Fruit fly (Drosophila melanogaster) whole organism, embryonic: Measurements from ENCODE around the gene Obp83ef.

Source experiments
- Asciz ChIP-seq: fragments of 200-800 bp; sonication (Bioruptor generic); optimal IDR thresholded peaks from 2 replicates; lab custom pipeline; 2017; ENCODE audit warnings: missing biosample characterization, mild to moderate bottlenecking, missing genetic modification characterization, missing genetic modification reagents
- Atf6 ChIP-seq: fragments of 200-800 bp; sonication (Bioruptor generic); IDR thresholded peaks from 2 replicates; pipeline ENCODE4 v1.3.6; 2022; ENCODE audit warnings: missing biosample characterization, missing genetic modification characterization
- BtbVII ChIP-seq: fragments of 200-800 bp; sonication (Bioruptor generic); optimal IDR thresholded peaks from 3 replicates; lab custom pipeline; 2017; ENCODE audit warnings: missing biosample characterization, mild to moderate bottlenecking, missing genetic modification characterization
- CG11456 ChIP-seq: fragments of 200-800 bp; sonication (Bioruptor generic); IDR thresholded peaks from 3 replicates; pipeline ENCODE4 v1.3.6; 2022; ENCODE audit warnings: missing biosample characterization, missing genetic modification characterization
- CG11695 ChIP-seq: fragments of 200-800 bp; sonication (Bioruptor generic); IDR thresholded peaks from 3 replicates; pipeline ENCODE4 v1.3.6; 2022; ENCODE audit warnings: missing biosample characterization, missing genetic modification characterization
- CG12155 ChIP-seq: fragments of 200-800 bp; sonication (Bioruptor generic); optimal IDR thresholded peaks from 3 replicates; lab custom pipeline; 2016; ENCODE audit warnings: missing biosample characterization, missing genetic modification characterization
- CG12769 ChIP-seq: fragments of 200-800 bp; sonication (Bioruptor generic); optimal IDR thresholded peaks from 2 replicates; lab custom pipeline; 2019; ENCODE audit warnings: missing biosample characterization, mild to moderate bottlenecking, missing genetic modification characterization, moderate library complexity
- CG1603 ChIP-seq: fragments of 200-800 bp; sonication (Bioruptor generic); optimal IDR thresholded peaks from 2 replicates; lab custom pipeline; 2019; ENCODE audit warnings: missing biosample characterization, mild to moderate bottlenecking, missing genetic modification characterization, moderate library complexity
- CG16815 ChIP-seq: fragments of 200-800 bp; sonication (Bioruptor generic); optimal IDR thresholded peaks from 3 replicates; lab custom pipeline; 2017; ENCODE audit warnings: missing biosample characterization, mild to moderate bottlenecking, missing genetic modification characterization
- CG17186 ChIP-seq: fragments of 200-800 bp; sonication (Bioruptor generic); optimal IDR thresholded peaks from 3 replicates; lab custom pipeline; 2017; ENCODE audit warnings: missing biosample characterization, missing genetic modification reagents, missing genetic modification characterization
- CG17361 ChIP-seq: fragments of 200-800 bp; sonication (Bioruptor generic); IDR thresholded peaks from 3 replicates; pipeline ENCODE4 v1.3.6; 2022; ENCODE audit warnings: missing biosample characterization, missing genetic modification characterization
- CG2678 ChIP-seq: fragments of 200-800 bp; sonication (Bioruptor generic); optimal IDR thresholded peaks from 3 replicates; lab custom pipeline; 2019; ENCODE audit warnings: missing biosample characterization, mild to moderate bottlenecking, missing genetic modification characterization, moderate library complexity
- CG2712 ChIP-seq: fragments of 200-800 bp; optimal IDR thresholded peaks from 3 replicates; lab custom pipeline; 2019; ENCODE audit warnings: missing biosample characterization, mild to moderate bottlenecking, missing genetic modification characterization, moderate library complexity
- CG32767 ChIP-seq: fragments of 200-800 bp; sonication (Bioruptor generic); IDR thresholded peaks from 2 replicates; pipeline ENCODE4 v1.3.6; 2022; ENCODE audit warnings: missing biosample characterization, missing genetic modification characterization
- CG5245 ChIP-seq: fragments of 200-800 bp; sonication (Bioruptor generic); optimal IDR thresholded peaks from 3 replicates; lab custom pipeline; 2016; ENCODE audit warnings: missing biosample characterization, missing genetic modification characterization
- CG5953 ChIP-seq: fragments of 200-800 bp; sonication (Bioruptor generic); IDR thresholded peaks from 2 replicates; pipeline ENCODE4 v1.3.6; 2022; ENCODE audit warnings: missing biosample characterization, missing genetic modification characterization
- CG6175 ChIP-seq: fragments of 200-800 bp; sonication (Bioruptor generic); IDR thresholded peaks from 3 replicates; pipeline ENCODE4 v1.3.6; 2022; ENCODE audit warnings: missing biosample characterization, missing genetic modification characterization
- CHES-1-like ChIP-seq: fragments of 200-800 bp; sonication (Bioruptor generic); optimal IDR thresholded peaks from 2 replicates; lab custom pipeline; 2016; ENCODE audit warnings: missing biosample characterization, missing genetic modification characterization
- CkIIα-i1 ChIP-seq: fragments of 200-800 bp; sonication (Bioruptor generic); IDR thresholded peaks from 2 replicates; pipeline ENCODE4 v1.3.6; 2022; ENCODE audit warnings: missing biosample characterization, missing genetic modification characterization
- Ets65A ChIP-seq: fragments of 200-800 bp; sonication (Bioruptor generic); peaks from one replicate; lab custom pipeline; 2016; ENCODE audit warnings: missing biosample characterization, missing genetic modification characterization
- Fer2 ChIP-seq: fragments of 200-800 bp; sonication (Bioruptor generic); optimal IDR thresholded peaks from 2 replicates; lab custom pipeline; 2018; ENCODE audit warnings: missing biosample characterization, mild to moderate bottlenecking, missing genetic modification characterization, moderate library complexity
- Fer3 ChIP-seq: fragments of 200-800 bp; sonication (Bioruptor generic); optimal IDR thresholded peaks from 2 replicates; lab custom pipeline; 2018; ENCODE audit warnings: missing biosample characterization, mild to moderate bottlenecking, missing genetic modification characterization, moderate library complexity
- HHEX ChIP-seq: fragments of 200-800 bp; sonication (Bioruptor generic); optimal IDR thresholded peaks from 3 replicates; lab custom pipeline; 2017; ENCODE audit warnings: missing biosample characterization, mild to moderate bottlenecking, missing genetic modification characterization, missing genetic modification reagents
- Hsf ChIP-seq: fragments of 200-800 bp; sonication (Bioruptor generic); optimal IDR thresholded peaks from 3 replicates; lab custom pipeline; 2016; ENCODE audit warnings: missing biosample characterization, missing genetic modification characterization
- Nf-YC ChIP-seq: fragments of 200-800 bp; optimal IDR thresholded peaks from 3 replicates; lab custom pipeline; 2019; ENCODE audit warnings: missing biosample characterization, mild to moderate bottlenecking, missing genetic modification characterization, moderate library complexity
- NfI ChIP-seq: fragments of 200-800 bp; sonication (Bioruptor generic); optimal IDR thresholded peaks from 3 replicates; lab custom pipeline; 2018; ENCODE audit warnings: missing biosample characterization, mild to moderate bottlenecking, missing genetic modification characterization, moderate library complexity
- Oaz ChIP-seq: fragments of 200-800 bp; sonication (Bioruptor generic); IDR thresholded peaks from 2 replicates; pipeline ENCODE4 v1.3.6; 2022; ENCODE audit warnings: missing biosample characterization, missing genetic modification characterization
- Oli ChIP-seq: fragments of 200-800 bp; sonication (Bioruptor generic); optimal IDR thresholded peaks from 2 replicates; lab custom pipeline; 2018; ENCODE audit warnings: missing biosample characterization, mild to moderate bottlenecking, missing genetic modification characterization, moderate library complexity
- ato ChIP-seq: fragments of 200-800 bp; sonication (Bioruptor generic); IDR thresholded peaks from 2 replicates; pipeline ENCODE4 v1.3.6; 2022; ENCODE audit warnings: missing biosample characterization, missing genetic modification characterization; ENCODE audit not compliant: partially characterized antibody
- az2 ChIP-seq: fragments of 200-800 bp; sonication (Bioruptor generic); optimal IDR thresholded peaks from 3 replicates; lab custom pipeline; 2016; ENCODE audit warnings: missing biosample characterization, missing genetic modification characterization
- dmrt99B ChIP-seq: fragments of 200-800 bp; sonication (Bioruptor generic); optimal IDR thresholded peaks from 2 replicates; lab custom pipeline; 2018; ENCODE audit warnings: missing biosample characterization, mild to moderate bottlenecking, missing genetic modification characterization, moderate library complexity
- fd3F ChIP-seq: fragments of 200-800 bp; sonication (Bioruptor generic); optimal IDR thresholded peaks from 2 replicates; lab custom pipeline; 2018; ENCODE audit warnings: missing biosample characterization, mild to moderate bottlenecking, missing genetic modification characterization, moderate library complexity
- gcm2 ChIP-seq: fragments of 200-800 bp; sonication (Bioruptor generic); optimal IDR thresholded peaks from 2 replicates; lab custom pipeline; 2016; ENCODE audit warnings: missing biosample characterization, missing genetic modification characterization
- gt ChIP-seq: fragments of 200-800 bp; sonication (Bioruptor generic); IDR thresholded peaks from 2 replicates; pipeline ENCODE4 v1.3.6; 2022; ENCODE audit warnings: missing biosample characterization, missing genetic modification characterization
- lilli ChIP-seq: fragments of 200-800 bp; sonication (Bioruptor generic); optimal IDR thresholded peaks from 3 replicates; lab custom pipeline; 2016; ENCODE audit warnings: missing biosample characterization, missing genetic modification characterization
- lmd ChIP-seq: fragments of 200-800 bp; sonication (Bioruptor generic); IDR thresholded peaks from 2 replicates; pipeline ENCODE4 v1.3.6; 2022; ENCODE audit warnings: missing biosample characterization, missing genetic modification characterization
- maf-S ChIP-seq: fragments of 200-800 bp; sonication (Bioruptor generic); optimal IDR thresholded peaks from 2 replicates; lab custom pipeline; 2016; ENCODE audit warnings: missing biosample characterization, missing genetic modification characterization
- mam ChIP-seq: fragments of 200-800 bp; sonication (Bioruptor generic); optimal IDR thresholded peaks from 3 replicates; lab custom pipeline; 2016; ENCODE audit warnings: missing biosample characterization, missing genetic modification characterization
- odd ChIP-seq: fragments of 200-800 bp; sonication (Bioruptor generic); optimal IDR thresholded peaks from 2 replicates; lab custom pipeline; 2017; ENCODE audit warnings: missing biosample characterization, mild to moderate bottlenecking, missing genetic modification characterization
- org-1 ChIP-seq: fragments of 200-800 bp; sonication (Bioruptor generic); optimal IDR thresholded peaks from 2 replicates; lab custom pipeline; 2017; ENCODE audit warnings: missing biosample characterization, missing genetic modification characterization
- prd ChIP-seq, 3 experiments: fragments of >200 bp in 2 of 3; fragments of 200-800 bp in 1 of 3; sonication (Bioruptor generic) in 1 of 3; optimal IDR thresholded peaks in 2 of 3; IDR thresholded peaks in 1 of 3; 2 replicates in 2 of 3; 3 replicates in 1 of 3; pipeline versions ENCODE4 v1.3.6 to Lab custom; 2017 to 2022; ENCODE audit warnings: missing biosample characterization in 1 of 3, missing genetic modification characterization in 1 of 3
- sc ChIP-seq, 3 experiments: fragments of >200 bp in 2 of 3; fragments of 200-800 bp in 1 of 3; sonication (Bioruptor generic) in 1 of 3; optimal IDR thresholded peaks; 2 replicates in 2 of 3; 3 replicates in 1 of 3; lab custom pipeline; 2017; ENCODE audit warnings: mild to moderate bottlenecking in 1 of 3, missing biosample characterization in 1 of 3, missing genetic modification characterization in 1 of 3, missing genetic modification reagents in 1 of 3
- sens ChIP-seq: fragments of 200-800 bp; sonication (Bioruptor generic); peaks from one replicate; lab custom pipeline; 2016; ENCODE audit warnings: missing biosample characterization, missing genetic modification characterization
- slbo ChIP-seq: fragments of 200-800 bp; sonication (Bioruptor generic); IDR thresholded peaks from 2 replicates; pipeline ENCODE4 v1.3.6; 2022; ENCODE audit warnings: missing biosample characterization, missing genetic modification characterization
- sr ChIP-seq: fragments of 200-800 bp; sonication (Bioruptor generic); IDR thresholded peaks from 3 replicates; pipeline ENCODE4 v1.3.6; 2022; ENCODE audit warnings: missing biosample characterization, missing genetic modification characterization
- stc ChIP-seq: fragments of 200-800 bp; sonication (Bioruptor generic); IDR thresholded peaks from 2 replicates; pipeline ENCODE4 v1.3.6; 2022; ENCODE audit warnings: missing biosample characterization, missing genetic modification characterization
- tio ChIP-seq: fragments of 200-800 bp; sonication (Bioruptor generic); optimal IDR thresholded peaks from 2 replicates; lab custom pipeline; 2017; ENCODE audit warnings: missing biosample characterization, missing genetic modification characterization, inconsistent platforms
- wor ChIP-seq: fragments of 200-800 bp; sonication (Bioruptor generic); IDR thresholded peaks from 2 replicates; pipeline ENCODE4 v1.3.6; 2022; ENCODE audit warnings: missing biosample characterization, missing genetic modification characterization

Gene Obp83ef

dm6 chr3R:6112252-6112995, 1.6 kb upstream of the Obp83ef start, which contains the start of gene Obp83g (continued):
- TF ChIP-seq maf-S (GFP tag; lab: Kevin White, UChicago): no peak
- TF ChIP-seq ato (GFP tag; lab: Robert Waterston, UW): no peak
- no peak for TF ChIP-seq gcm2 (GFP tag; lab: Kevin White, UChicago)
- peak; percentile 93 for TF ChIP-seq CG6175 (GFP tag; lab: Robert Waterston, UW)
- TF ChIP-seq CkIIα-i1: no peak
- TF ChIP-seq HHEX (GFP tag; lab: Kevin White, UChicago): peak; percentile 42
- peak; percentile 58; the same call in 1 of the 2 replicates for TF ChIP-seq Atf6
- TF ChIP-seq slbo (GFP tag; lab: Robert Waterston, UW): peak; percentile 73
- peak; percentile 36 for TF ChIP-seq lilli
- peak; percentile 29 for TF ChIP-seq CG12155
- peak; percentile 18 for TF ChIP-seq odd (GFP tag; lab: Kevin White, UChicago)
- TF ChIP-seq CG5953 (GFP tag; lab: Robert Waterston, UW): 0 out of 2 replicates have a peak, but pooled peaks have one; percentile 12
- TF ChIP-seq CG1603 (tag; lab: Kevin White, UChicago): peak; percentile 23
- TF ChIP-seq Oaz (GFP tag; lab: Robert Waterston, UW): 0 out of 2 replicates have a peak, but pooled peaks have one; percentile 7
- TF ChIP-seq CG2678 (tag; lab: Kevin White, UChicago): peak; percentile 76
- TF ChIP-seq stc (GFP tag; lab: Robert Waterston, UW): no peak
- TF ChIP-seq Oli (tag; lab: Kevin White, UChicago): peak; percentile 54
- TF ChIP-seq tio (GFP tag; lab: Kevin White, UChicago): no peak
- TF ChIP-seq sr (GFP tag; lab: Robert Waterston, UW): peak; percentile 24; the same call in 1 of the 3 replicates
- peak; percentile 18 for TF ChIP-seq Asciz (GFP tag; lab: Kevin White, UChicago)
- peak; percentile 55; the same call in 1 of the 2 replicates for TF ChIP-seq CG32767 (GFP tag; lab: Robert Waterston, UW)
- TF ChIP-seq Hsf (GFP tag; lab: Kevin White, UChicago): peak; percentile 36
- no peak for TF ChIP-seq CG11695 (GFP tag; lab: Robert Waterston, UW)
- TF ChIP-seq sens (GFP tag; lab: Kevin White, UChicago): peak; percentile 88
- TF ChIP-seq CG16815: no peak
- peak; percentile 36 for TF ChIP-seq mam (GFP tag; lab: Kevin White, UChicago)
- TF ChIP-seq BtbVII: peak; percentile 49
- TF ChIP-seq gt (GFP tag; lab: Robert Waterston, UW): no peak
- no peak for TF ChIP-seq CG5245 (GFP tag; lab: Kevin White, UChicago)
- TF ChIP-seq org-1 (GFP tag; lab: Kevin White, UChicago): peak; percentile 48
- TF ChIP-seq dmrt99B (tag; lab: Kevin White, UChicago): peak; percentile 71
- TF ChIP-seq Nf-YC (tag; lab: Kevin White, UChicago): peak; percentile 66
- TF ChIP-seq CG12769 (tag; lab: Kevin White, UChicago): peak; percentile 64
- 0 out of 3 replicates have a peak, but pooled peaks have one; percentile 16 for TF ChIP-seq CG11456 (GFP tag; lab: Robert Waterston, UW)
- peak; percentile 31 for TF ChIP-seq Fer3 (tag; lab: Kevin White, UChicago)
- peak; percentile 20 for TF ChIP-seq CHES-1-like (GFP tag; lab: Kevin White, UChicago)
- TF ChIP-seq lmd (GFP tag; lab: Robert Waterston, UW): peak; percentile 71
- peak; percentile 58 for TF ChIP-seq CG2712
- no peak for TF ChIP-seq sc (optimal IDR thresholded peaks at IDR 0.05; lab: Kevin White, UChicago)
- TF ChIP-seq sc (GFP tag; optimal IDR thresholded peaks at IDR 0.05; lab: Kevin White, UChicago): no peak
- TF ChIP-seq CG17186: no peak
- peak; percentile 6 for TF ChIP-seq fd3F (GFP tag; lab: Kevin White, UChicago)
- peak; percentile 11 for TF ChIP-seq Ets65A (GFP tag; lab: Kevin White, UChicago)
- peak; percentile 18; the same call in 1 of the 2 replicates for TF ChIP-seq wor (GFP tag; lab: Robert Waterston, UW)
- peak; percentile 10 for TF ChIP-seq az2 (GFP tag; lab: Kevin White, UChicago)
- TF ChIP-seq prd (optimal IDR thresholded peaks at IDR 0.05; lab: Kevin White, UChicago): no peak
- TF ChIP-seq prd (GFP tag; IDR thresholded peaks at IDR 0.05; lab: Robert Waterston, UW): peak; percentile 58; the same call in 1 of the 3 replicates
- TF ChIP-seq CG17361 (GFP tag; lab: Robert Waterston, UW): peak; percentile 61; the same call in 2 of the 3 replicates
- TF ChIP-seq NfI (GFP tag; lab: Kevin White, UChicago): peak; percentile 43
- TF ChIP-seq Fer2 (tag; lab: Kevin White, UChicago): no peak
